Worm (Caenorhabditis elegans) whole organism, L4 larva: ENCODE data around the gene inx-1.

Source experiments
- lsy-2 ChIP-seq, 2 experiments: fragments of 150-350 bp in 1 of 2; sonication (generic microtip) in 1 of 2; optimal IDR thresholded peaks; 2 replicates each; lab custom pipeline; 2014 to 2017; ENCODE audit warnings: missing biosample characterization in 2 of 2, missing genetic modification characterization in 2 of 2
- snpc-4 ChIP-seq: fragments of 150-350 bp; optimal IDR thresholded peaks from 2 replicates; lab custom pipeline; 2014; ENCODE audit warnings: missing biosample characterization, missing genetic modification characterization

DNA sequence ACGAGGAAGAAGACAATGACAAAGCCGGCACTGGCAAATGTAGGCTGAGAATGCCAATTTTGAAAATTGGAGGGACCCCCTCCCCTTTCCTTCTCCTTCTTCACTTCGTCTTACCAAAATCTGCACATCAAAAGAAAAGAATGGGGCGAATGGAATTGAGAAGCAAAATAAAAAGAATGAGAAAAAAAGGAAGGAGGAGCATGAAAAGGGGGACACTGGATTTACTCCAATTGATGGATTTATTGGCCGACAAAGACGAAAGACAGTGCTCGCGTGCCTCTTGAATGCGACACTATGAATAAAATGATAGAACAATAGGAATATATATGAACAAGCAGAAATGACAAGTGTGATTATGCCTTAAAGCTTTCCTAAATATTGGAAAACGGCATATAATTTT, 2.7 kb upstream of the inx-1 start:
- TF ChIP-seq snpc-4 (tag; lab: Kevin White, UChicago) (no peak), lsy-2 (tag; optimal IDR thresholded peaks at IDR 0.05; lab: Kevin White, UChicago) (no peak)
